Fruit fly (Drosophila melanogaster): ENCODE measurements around the gene Regnase-1.

Regnase-1 gene

DNA sequence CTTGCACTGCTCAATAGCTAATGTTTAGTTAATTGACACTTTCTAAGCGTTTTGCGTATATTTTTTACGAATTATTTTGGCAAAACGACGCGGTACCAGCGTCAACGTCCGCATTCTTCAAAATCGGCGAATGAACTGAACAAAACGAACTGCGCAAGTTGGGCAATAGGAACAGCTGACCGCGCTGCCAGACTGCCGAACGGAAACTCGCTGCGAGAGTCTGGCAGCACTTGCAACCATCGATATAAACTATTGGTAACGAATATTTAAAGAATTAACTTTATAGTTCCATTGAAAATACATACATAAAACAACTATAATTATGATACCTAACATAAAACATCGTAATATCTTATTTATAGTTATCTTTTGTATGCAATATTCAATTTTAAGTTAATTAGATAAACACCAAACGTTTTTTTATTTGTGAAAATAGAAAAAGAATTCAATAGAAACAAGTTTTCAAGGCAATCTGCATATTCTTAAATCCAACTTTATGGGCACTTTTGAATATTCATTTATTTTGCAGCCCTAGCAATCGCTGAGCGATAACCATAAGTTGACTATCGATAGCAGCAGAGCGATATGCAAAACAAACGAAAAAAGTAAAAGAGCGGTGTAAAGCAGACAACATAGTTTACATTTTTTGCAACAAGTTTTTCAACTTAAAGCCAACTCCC is 27.3 kb downstream of the Regnase-1 start, which contains the start of the genes Hs6st and MED25 (continued):
- TF ChIP-seq CG17385 (GFP tag; optimal IDR thresholded peaks at IDR 0.05) (peak; percentile 12), zen2 (GFP tag; IDR thresholded peaks at IDR 0.05; ENCODE audit: partially characterized antibody) (peak; percentile 72), lilli (GFP tag; optimal IDR thresholded peaks at IDR 0.05) (peak; percentile 35), HHEX (GFP tag; optimal IDR thresholded peaks at IDR 0.05) (peak; percentile 34), Jarid2 (GFP tag; optimal IDR thresholded peaks at IDR 0.05) (peak; percentile 99), CG14710 (tag; optimal IDR thresholded peaks at IDR 0.05) (peak; percentile 88), PHDP (tag; optimal IDR thresholded peaks at IDR 0.05) (peak; percentile 24), tap (tag; optimal IDR thresholded peaks at IDR 0.05) (peak; percentile 2), her (GFP tag; optimal IDR thresholded peaks at IDR 0.05) (peak; percentile 18), amos (GFP tag; IDR thresholded peaks at IDR 0.05; ENCODE audit: partially characterized antibody) (peak; percentile 72; the same call in 1 of the 2 replicates), sd (tag; optimal IDR thresholded peaks at IDR 0.05) (peak; percentile 36), Bdp1 (GFP tag; optimal IDR thresholded peaks at IDR 0.05) (no peak), CG17568 (GFP tag; optimal IDR thresholded peaks at IDR 0.05) (no peak), Nf-YC (tag; optimal IDR thresholded peaks at IDR 0.05) (no peak), da (GFP tag; optimal IDR thresholded peaks at IDR 0.05) (no peak), klu (GFP tag; IDR thresholded peaks at IDR 0.05) (no peak), CG7372 (GFP tag; IDR thresholded peaks at IDR 0.05) (0 out of 2 replicates have a peak, but pooled peaks have one; percentile 5), CG17359 (tag; optimal IDR thresholded peaks at IDR 0.05) (peak; percentile 66), salm (tag; optimal IDR thresholded peaks at IDR 0.05) (no peak), tup (GFP tag; optimal IDR thresholded peaks at IDR 0.05) (no peak), ind (GFP tag; optimal IDR thresholded peaks at IDR 0.05) (peak; percentile 74), CG34422 (GFP tag; IDR thresholded peaks at IDR 0.05) (peak; percentile 84; the same call in 1 of the 3 replicates), CG11247 (GFP tag; IDR thresholded peaks at IDR 0.05) (peak; percentile 29; the same call in 1 of the 2 replicates), CG11398 (GFP tag; optimal IDR thresholded peaks at IDR 0.05) (no peak), CG10959 (GFP tag; IDR thresholded peaks at IDR 0.05) (peak; percentile 29; the same call in 1 of the 2 replicates), wek (GFP tag; optimal IDR thresholded peaks at IDR 0.05) (peak; percentile 29), CG7786 (GFP tag; optimal IDR thresholded peaks at IDR 0.05) (no peak), gem (tag; optimal IDR thresholded peaks at IDR 0.05) (no peak), CG15601 (tag; optimal IDR thresholded peaks at IDR 0.05) (peak; percentile 47), CG11456 (GFP tag; IDR thresholded peaks at IDR 0.05) (peak; percentile 28; the same call in 1 of the 3 replicates), CG30403 (GFP tag; optimal IDR thresholded peaks at IDR 0.05) (peak; percentile 34), Hey (tag; optimal IDR thresholded peaks at IDR 0.05) (no peak), CG4820 (GFP tag; optimal IDR thresholded peaks at IDR 0.05) (peak; percentile 44), CG11085 (GFP tag; IDR thresholded peaks at IDR 0.05) (peak; percentile 32; the same call in 1 of the 2 replicates), CG2116 (GFP tag; optimal IDR thresholded peaks at IDR 0.05) (peak; percentile 76), lab (GFP tag; optimal IDR thresholded peaks at IDR 0.05) (peak; percentile 78), CG6654 (GFP tag; optimal IDR thresholded peaks at IDR 0.05) (no peak), Hmr (GFP tag; optimal IDR thresholded peaks at IDR 0.05) (peak; percentile 65), fd64A (GFP tag; optimal IDR thresholded peaks at IDR 0.05) (no peak), CG3847 (GFP tag; IDR thresholded peaks at IDR 0.05) (peak; percentile 66), CG8924 (tag; optimal IDR thresholded peaks at IDR 0.05) (peak; percentile 63), CG2129 (GFP tag; IDR thresholded peaks at IDR 0.05; ENCODE audit: partially characterized antibody) (peak; percentile 65), NC2β (GFP tag; optimal IDR thresholded peaks at IDR 0.05) (no peak), pzg (GFP tag; optimal IDR thresholded peaks at IDR 0.05) (peak; percentile 74), nau (GFP tag; optimal IDR thresholded peaks at IDR 0.05) (no peak), ATbp (GFP tag; optimal IDR thresholded peaks at IDR 0.05) (no peak), CG12155 (GFP tag; optimal IDR thresholded peaks at IDR 0.05) (peak; percentile 39), Dbx (GFP tag; IDR thresholded peaks at IDR 0.05) (peak; percentile 70), CG12299 (tag; optimal IDR thresholded peaks at IDR 0.05) (no peak)
